Worm (Caenorhabditis elegans) whole organism, L2 larva: ENCODE data around the gene C25F9.16.

Experiments used
- aly-2 ChIP-seq: fragments of 150-350 bp; optimal IDR thresholded peaks from 2 replicates; lab custom pipeline; 2014; ENCODE audit warnings: missing biosample characterization, missing genetic modification characterization
- ceh-82 ChIP-seq: fragments of 150-350 bp; optimal IDR thresholded peaks from 2 replicates; lab custom pipeline; 2014; ENCODE audit warnings: missing biosample characterization, missing genetic modification characterization
- egl-27 ChIP-seq: sonication (generic microtip); optimal IDR thresholded peaks from 3 replicates; lab custom pipeline; 2017; ENCODE audit warnings: missing biosample characterization, missing genetic modification reagents, missing genetic modification characterization
- fos-1 ChIP-seq: fragments of 150-350 bp; optimal IDR thresholded peaks from 2 replicates; lab custom pipeline; 2014; ENCODE audit warnings: missing biosample characterization, missing genetic modification characterization
- nhr-11 ChIP-seq: fragments of 150-350 bp; optimal IDR thresholded peaks from 2 replicates; lab custom pipeline; 2014; ENCODE audit warnings: missing biosample characterization, missing genetic modification characterization
- unc-39 ChIP-seq: fragments of 150-350 bp; optimal IDR thresholded peaks from 2 replicates; lab custom pipeline; 2014; ENCODE audit warnings: missing biosample characterization, missing genetic modification characterization

ce11 chrV:19428936-19429335 is 5.3 kb upstream of the C25F9.16 start:
- TF ChIP-seq ceh-82 (no peak), egl-27 (no peak), aly-2 (tag; lab: Kevin White, UChicago) (no peak), nhr-11 (tag; lab: Kevin White, UChicago) (no peak), fos-1 (tag; lab: Kevin White, UChicago) (no peak), unc-39 (tag; lab: Kevin White, UChicago) (no peak)
